Fruit fly (Drosophila melanogaster) whole organism, embryonic: ENCODE measurements around the gene CG42876.

Experiments
- Antp ChIP-seq: fragments of 200-800 bp; sonication (Bioruptor generic); optimal IDR thresholded peaks from 3 replicates; lab custom pipeline; 2016; ENCODE audit warnings: missing biosample characterization, missing genetic modification characterization
- B-H2 ChIP-seq: fragments of 200-800 bp; sonication (Bioruptor generic); optimal IDR thresholded peaks from 2 replicates; lab custom pipeline; 2018; ENCODE audit warnings: missing biosample characterization, mild to moderate bottlenecking, missing genetic modification characterization
- CG10147 ChIP-seq: fragments of 200-800 bp; sonication (Bioruptor generic); optimal IDR thresholded peaks from 2 replicates; lab custom pipeline; 2019; ENCODE audit warnings: missing biosample characterization, mild to moderate bottlenecking, missing genetic modification characterization, moderate library complexity
- CG10267 ChIP-seq: fragments of 200-800 bp; sonication (Bioruptor generic); optimal IDR thresholded peaks from 2 replicates; lab custom pipeline; 2018; ENCODE audit warnings: missing biosample characterization, mild to moderate bottlenecking, missing genetic modification characterization, moderate library complexity
- CG10959 ChIP-seq: fragments of 200-800 bp; sonication (Bioruptor generic); IDR thresholded peaks from 2 replicates; pipeline ENCODE4 v1.3.6; 2022; ENCODE audit warnings: missing biosample characterization, missing genetic modification characterization
- CG11247 ChIP-seq: fragments of 200-800 bp; sonication (Bioruptor generic); IDR thresholded peaks from 2 replicates; pipeline ENCODE4 v1.3.6; 2022; ENCODE audit warnings: missing biosample characterization, missing genetic modification characterization
- CG12769 ChIP-seq: fragments of 200-800 bp; sonication (Bioruptor generic); optimal IDR thresholded peaks from 2 replicates; lab custom pipeline; 2019; ENCODE audit warnings: missing biosample characterization, mild to moderate bottlenecking, missing genetic modification characterization, moderate library complexity
- CG13287 ChIP-seq: fragments of 200-800 bp; sonication (Bioruptor generic); IDR thresholded peaks from 2 replicates; pipeline ENCODE4 v1.3.6; 2022; ENCODE audit warnings: missing biosample characterization, missing genetic modification characterization; ENCODE audit not compliant: partially characterized antibody
- CG16813 ChIP-seq: fragments of 200-800 bp; sonication (Bioruptor generic); IDR thresholded peaks from 3 replicates; pipeline ENCODE4 v1.3.6; 2022; ENCODE audit warnings: missing biosample characterization, missing genetic modification characterization; ENCODE audit not compliant: partially characterized antibody
- CG16815 ChIP-seq: fragments of 200-800 bp; sonication (Bioruptor generic); optimal IDR thresholded peaks from 3 replicates; lab custom pipeline; 2017; ENCODE audit warnings: missing biosample characterization, mild to moderate bottlenecking, missing genetic modification characterization
- CG17802 ChIP-seq: fragments of 200-800 bp; sonication (Bioruptor generic); optimal IDR thresholded peaks from 2 replicates; lab custom pipeline; 2018; ENCODE audit warnings: missing biosample characterization, mild to moderate bottlenecking, missing genetic modification characterization, moderate library complexity
- CG2199 ChIP-seq: fragments of 200-800 bp; sonication (Bioruptor generic); IDR thresholded peaks from 3 replicates; pipeline ENCODE4 v1.3.6; 2022; ENCODE audit warnings: missing biosample characterization, missing genetic modification characterization
- CG32772 ChIP-seq: fragments of 200-800 bp; sonication (Bioruptor generic); IDR thresholded peaks from 2 replicates; pipeline ENCODE4 v1.3.6; 2022; ENCODE audit warnings: missing biosample characterization, missing genetic modification characterization
- CG3281 ChIP-seq: fragments of 200-800 bp; sonication (Bioruptor generic); optimal IDR thresholded peaks from 3 replicates; lab custom pipeline; 2017; ENCODE audit warnings: missing biosample characterization, mild to moderate bottlenecking, missing genetic modification characterization
- CG4328 ChIP-seq: fragments of 200-800 bp; sonication (Bioruptor generic); optimal IDR thresholded peaks from 3 replicates; lab custom pipeline; 2017; ENCODE audit warnings: missing biosample characterization, missing genetic modification reagents, missing genetic modification characterization
- Camta ChIP-seq: fragments of 200-800 bp; sonication (Bioruptor generic); optimal IDR thresholded peaks from 2 replicates; lab custom pipeline; 2016; ENCODE audit warnings: missing biosample characterization, missing genetic modification characterization
- E2f2 ChIP-seq: fragments of 200-800 bp; sonication (Bioruptor generic); IDR thresholded peaks from 2 replicates; pipeline ENCODE4 v1.3.6; 2022; ENCODE audit warnings: missing biosample characterization, missing genetic modification characterization
- Poxn ChIP-seq: fragments of 200-800 bp; sonication (Bioruptor generic); IDR thresholded peaks from 2 replicates; pipeline ENCODE4 v1.3.6; 2022; ENCODE audit warnings: missing biosample characterization, missing genetic modification characterization
- Rfx ChIP-seq: fragments of 200-800 bp; sonication (Bioruptor generic); IDR thresholded peaks from 2 replicates; pipeline ENCODE4 v1.3.6; 2022; ENCODE audit warnings: missing biosample characterization, missing genetic modification characterization
- Rx ChIP-seq: fragments of 200-800 bp; sonication (Bioruptor generic); IDR thresholded peaks from 2 replicates; pipeline ENCODE4 v1.3.6; 2022; ENCODE audit warnings: missing biosample characterization, missing genetic modification characterization
- Sin3A ChIP-seq: fragments of >200 bp; optimal IDR thresholded peaks from 2 replicates; lab custom pipeline; 2018
- Trl ChIP-seq, 3 experiments: fragments of >200 bp in 2 of 3; fragments of 200-800 bp in 1 of 3; sonication (Bioruptor generic) in 1 of 3; optimal IDR thresholded peaks; 2 replicates in 1 of 3; 3 replicates in 2 of 3; lab custom pipeline; 2016 to 2017; ENCODE audit warnings: missing biosample characterization in 1 of 3, missing genetic modification characterization in 1 of 3
- ac ChIP-seq: fragments of 200-800 bp; sonication (Bioruptor generic); optimal IDR thresholded peaks from 3 replicates; lab custom pipeline; 2017; ENCODE audit warnings: missing biosample characterization, mild to moderate bottlenecking, missing genetic modification characterization
- bigmax ChIP-seq: fragments of 200-800 bp; sonication (Bioruptor generic); optimal IDR thresholded peaks from 2 replicates; lab custom pipeline; 2018; ENCODE audit warnings: missing biosample characterization, mild to moderate bottlenecking, missing genetic modification characterization
- bsh ChIP-seq, 2 experiments: fragments of 200-800 bp; sonication (Bioruptor generic); optimal IDR thresholded peaks; 2 replicates each; lab custom pipeline; 2017 to 2018; ENCODE audit warnings: mild to moderate bottlenecking in 2 of 2, missing biosample characterization in 2 of 2, missing genetic modification characterization in 2 of 2, moderate library complexity in 1 of 2
- cg ChIP-seq: fragments of 200-800 bp; sonication (Bioruptor generic); optimal IDR thresholded peaks from 3 replicates; lab custom pipeline; 2019; ENCODE audit warnings: missing biosample characterization, mild to moderate bottlenecking, missing genetic modification characterization, moderate library complexity
- chm ChIP-seq: fragments of 200-800 bp; sonication (Bioruptor generic); IDR thresholded peaks from 2 replicates; pipeline ENCODE4 v1.3.6; 2022; ENCODE audit warnings: missing biosample characterization, missing genetic modification characterization
- ci ChIP-seq: fragments of 200-800 bp; sonication (Bioruptor generic); IDR thresholded peaks from 3 replicates; pipeline ENCODE4 v1.3.6; 2022; ENCODE audit warnings: missing biosample characterization, missing genetic modification characterization
- crp ChIP-seq, 2 experiments: fragments of 200-800 bp; sonication (Bioruptor generic); optimal IDR thresholded peaks; 2 replicates in 1 of 2; 3 replicates in 1 of 2; lab custom pipeline; 2017; ENCODE audit warnings: missing biosample characterization in 2 of 2, missing genetic modification characterization in 2 of 2, mild to moderate bottlenecking in 1 of 2, moderate library complexity in 1 of 2
- ewg ChIP-seq: fragments of 200-800 bp; sonication (Bioruptor generic); optimal IDR thresholded peaks from 3 replicates; lab custom pipeline; 2017; ENCODE audit warnings: mild to moderate bottlenecking, missing biosample characterization, missing genetic modification reagents, missing genetic modification characterization
- her ChIP-seq: fragments of 200-800 bp; sonication (Bioruptor generic); optimal IDR thresholded peaks from 2 replicates; lab custom pipeline; 2016; ENCODE audit warnings: missing biosample characterization, missing genetic modification characterization
- ken ChIP-seq: fragments of 200-800 bp; sonication (Bioruptor generic); IDR thresholded peaks from 3 replicates; pipeline ENCODE4 v1.3.6; 2022; ENCODE audit warnings: missing biosample characterization, missing genetic modification characterization
- knrl ChIP-seq: fragments of 200-800 bp; sonication (Bioruptor generic); IDR thresholded peaks from 3 replicates; pipeline ENCODE4 v1.3.6; 2022; ENCODE audit warnings: missing biosample characterization, missing genetic modification characterization; ENCODE audit not compliant: partially characterized antibody
- maf-S ChIP-seq: fragments of 200-800 bp; sonication (Bioruptor generic); optimal IDR thresholded peaks from 2 replicates; lab custom pipeline; 2016; ENCODE audit warnings: missing biosample characterization, missing genetic modification characterization
- oc ChIP-seq: fragments of 200-800 bp; sonication (Bioruptor generic); optimal IDR thresholded peaks from 2 replicates; lab custom pipeline; 2018; ENCODE audit warnings: missing biosample characterization, mild to moderate bottlenecking, missing genetic modification characterization, moderate library complexity
- pb ChIP-seq: fragments of 200-800 bp; sonication (Bioruptor generic); optimal IDR thresholded peaks from 3 replicates; lab custom pipeline; 2016; ENCODE audit warnings: missing biosample characterization, missing genetic modification characterization
- peb ChIP-seq: fragments of 200-800 bp; sonication (Bioruptor generic); IDR thresholded peaks from 2 replicates; pipeline ENCODE4 v1.3.6; 2022; ENCODE audit warnings: missing biosample characterization, missing genetic modification characterization
- pfk ChIP-seq: fragments of 200-800 bp; sonication (Bioruptor generic); optimal IDR thresholded peaks from 2 replicates; lab custom pipeline; 2018; ENCODE audit warnings: missing biosample characterization, mild to moderate bottlenecking, missing genetic modification characterization, moderate library complexity
- pros ChIP-seq: fragments of 200-800 bp; sonication (Bioruptor generic); optimal IDR thresholded peaks from 3 replicates; lab custom pipeline; 2019; ENCODE audit warnings: missing biosample characterization, mild to moderate bottlenecking, missing genetic modification characterization, moderate library complexity
- pzg ChIP-seq: fragments of 200-800 bp; sonication (Bioruptor generic); optimal IDR thresholded peaks from 3 replicates; lab custom pipeline; 2018; ENCODE audit warnings: missing biosample characterization, mild to moderate bottlenecking, missing genetic modification characterization, moderate library complexity
- schlank ChIP-seq: fragments of 200-800 bp; sonication (Bioruptor generic); optimal IDR thresholded peaks from 2 replicates; lab custom pipeline; 2018; ENCODE audit warnings: missing biosample characterization, mild to moderate bottlenecking, missing genetic modification characterization
- sens-2 ChIP-seq: fragments of 200-800 bp; sonication (Bioruptor generic); IDR thresholded peaks from 2 replicates; pipeline ENCODE4 v1.3.6; 2022; ENCODE audit warnings: missing biosample characterization, missing genetic modification characterization
- seq ChIP-seq: fragments of 200-800 bp; sonication (Bioruptor generic); IDR thresholded peaks from 2 replicates; pipeline ENCODE4 v1.3.6; 2022; ENCODE audit warnings: missing biosample characterization, missing genetic modification characterization
- sob ChIP-seq: fragments of 200-800 bp; sonication (Bioruptor generic); IDR thresholded peaks from 2 replicates; pipeline ENCODE4 v1.3.6; 2022; ENCODE audit warnings: missing biosample characterization, missing genetic modification characterization
- sr ChIP-seq: fragments of 200-800 bp; sonication (Bioruptor generic); IDR thresholded peaks from 3 replicates; pipeline ENCODE4 v1.3.6; 2022; ENCODE audit warnings: missing biosample characterization, missing genetic modification characterization
- sug ChIP-seq: fragments of 200-800 bp; optimal IDR thresholded peaks from 2 replicates; lab custom pipeline; 2019; ENCODE audit warnings: missing biosample characterization, mild to moderate bottlenecking, missing genetic modification characterization, moderate library complexity
- trem ChIP-seq: fragments of 200-800 bp; optimal IDR thresholded peaks from 3 replicates; lab custom pipeline; 2019; ENCODE audit warnings: missing biosample characterization, mild to moderate bottlenecking, missing genetic modification characterization, moderate library complexity
- zen2 ChIP-seq: fragments of 200-800 bp; sonication (Bioruptor generic); IDR thresholded peaks from 3 replicates; pipeline ENCODE4 v1.3.6; 2022; ENCODE audit warnings: missing biosample characterization, missing genetic modification characterization; ENCODE audit not compliant: partially characterized antibody
- zfh2 ChIP-seq: fragments of 200-800 bp; sonication (Bioruptor generic); optimal IDR thresholded peaks from 2 replicates; lab custom pipeline; 2016; ENCODE audit warnings: missing biosample characterization, missing genetic modification characterization

The CG42876 gene

DNA sequence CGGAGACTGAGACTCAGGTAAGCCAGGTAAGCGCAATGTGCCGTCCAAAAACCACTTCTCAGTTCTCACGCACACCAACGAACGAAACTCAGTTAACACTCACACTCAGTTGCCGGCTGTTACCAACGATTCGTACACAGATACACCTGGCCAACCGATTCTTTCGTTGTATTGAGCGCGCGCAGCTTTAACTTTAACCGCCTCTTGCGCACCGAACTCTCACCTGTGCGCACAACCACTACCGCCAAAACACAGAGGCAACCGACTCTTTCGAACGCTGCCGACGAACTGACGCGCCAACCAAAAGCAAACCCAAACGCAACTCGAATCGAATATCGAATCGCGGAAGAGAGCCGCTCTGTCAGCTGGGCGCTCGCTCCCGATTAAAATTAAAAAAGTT, 49.5 kb downstream of the CG42876 start, which contains the start of gene Gli (continued):
- TF ChIP-seq seq (peak; percentile 50; the same call in 1 of the 2 replicates), Rfx (GFP tag; lab: Robert Waterston, UW) (peak; percentile 53; the same call in 1 of the 2 replicates), crp (GFP tag; optimal IDR thresholded peaks at IDR 0.05; lab: Kevin White, UChicago) (peak in 1 of 2 experiments; percentile 54), oc (tag; lab: Kevin White, UChicago) (peak; percentile 25), sens-2 (0 out of 2 replicates have a peak, but pooled peaks have one; percentile 6), CG11247 (GFP tag; lab: Robert Waterston, UW) (no peak), bigmax (GFP tag; lab: Kevin White, UChicago) (peak; percentile 17), CG16815 (GFP tag; lab: Kevin White, UChicago) (no peak), sug (tag; lab: Kevin White, UChicago) (peak; percentile 55), bsh (GFP tag; optimal IDR thresholded peaks at IDR 0.05; lab: Kevin White, UChicago) (peak in 1 of 2 experiments; percentile 13), pfk (GFP tag; lab: Kevin White, UChicago) (peak; percentile 46), Rx (GFP tag; lab: Robert Waterston, UW) (0 out of 2 replicates have a peak, but pooled peaks have one; percentile 14), her (peak; percentile 51), CG2199 (GFP tag; lab: Robert Waterston, UW) (peak; percentile 31; the same call in 1 of the 3 replicates), CG10267 (peak; percentile 7), ewg (GFP tag; lab: Kevin White, UChicago) (peak; percentile 79), E2f2 (GFP tag; lab: Robert Waterston, UW) (peak; percentile 46), peb (no peak), trem (tag; lab: Kevin White, UChicago) (peak; percentile 9), ci (GFP tag; lab: Robert Waterston, UW) (peak; percentile 82), schlank (no peak), CG12769 (tag; lab: Kevin White, UChicago) (no peak), Camta (GFP tag; lab: Kevin White, UChicago) (peak; percentile 18), Sin3A (lab: Kevin White, UChicago) (no peak), ken (GFP tag; lab: Robert Waterston, UW) (peak; percentile 54; the same call in 1 of the 3 replicates), knrl (GFP tag; lab: Robert Waterston, UW) (peak; percentile 29; the same call in 1 of the 3 replicates), CG3281 (GFP tag; lab: Kevin White, UChicago) (no peak), CG17802 (tag; lab: Kevin White, UChicago) (no peak), CG4328 (no peak), Antp (GFP tag; lab: Kevin White, UChicago) (peak; percentile 32), CG13287 (GFP tag; lab: Robert Waterston, UW) (peak; percentile 72), CG16813 (peak; percentile 38; the same call in 1 of the 3 replicates), B-H2 (GFP tag; lab: Kevin White, UChicago) (peak; percentile 53), CG10147 (GFP tag; lab: Kevin White, UChicago) (peak; percentile 29), sr (GFP tag; lab: Robert Waterston, UW) (peak; percentile 51; the same call in 1 of the 3 replicates), pb (GFP tag; lab: Kevin White, UChicago) (peak; percentile 62), CG10959 (GFP tag; lab: Robert Waterston, UW) (0 out of 2 replicates have a peak, but pooled peaks have one; percentile 17), Trl (optimal IDR thresholded peaks at IDR 0.05; lab: Kevin White, UChicago) (peak; percentile 70 to 84), Trl (GFP tag; optimal IDR thresholded peaks at IDR 0.05; lab: Kevin White, UChicago) (peak; percentile 40), maf-S (GFP tag; lab: Kevin White, UChicago) (no peak), zfh2 (no peak), pros (GFP tag; lab: Kevin White, UChicago) (peak; percentile 63), ac (GFP tag; lab: Kevin White, UChicago) (peak; percentile 47), pzg (GFP tag; lab: Kevin White, UChicago) (peak; percentile 14), sob (GFP tag; lab: Robert Waterston, UW) (peak; percentile 59; the same call in 1 of the 2 replicates), chm (GFP tag; lab: Robert Waterston, UW) (peak; percentile 71), CG32772 (GFP tag; lab: Robert Waterston, UW) (no peak), Poxn (GFP tag; lab: Robert Waterston, UW) (no peak), zen2 (GFP tag; lab: Robert Waterston, UW) (0 out of 3 replicates have a peak, but pooled peaks have one; percentile 36), cg (peak; percentile 95)
